Worm (Caenorhabditis elegans): Measurements from ENCODE around the gene ptp-2.

- TF ChIP-seq unc-39 (tag; optimal IDR thresholded peaks at IDR 0.05) (no peak), ceh-16 (tag; optimal IDR thresholded peaks at IDR 0.05) (no peak), pha-4 (tag; optimal IDR thresholded peaks at IDR 0.05) (peak; percentile 78), nhr-25 (tag; optimal IDR thresholded peaks at IDR 0.05) (peak; percentile 29), ztf-11 (tag; optimal IDR thresholded peaks at IDR 0.05) (no peak)
Measured at ce11 chrII:5907482-5907881, 11.0 kb upstream of the ptp-2 start, which contains the start of gene vps-35.

Data from whole organism, L3 larva.